Worm (Caenorhabditis elegans): ENCODE results near the gene Y47G7B.2.
"Not testable (repeated sequence)": the region's sequence is repeated elsewhere in the genome, so short reads cannot be mapped to it uniquely, and the experiment has no call there.

Gene Y47G7B.2

DNA sequence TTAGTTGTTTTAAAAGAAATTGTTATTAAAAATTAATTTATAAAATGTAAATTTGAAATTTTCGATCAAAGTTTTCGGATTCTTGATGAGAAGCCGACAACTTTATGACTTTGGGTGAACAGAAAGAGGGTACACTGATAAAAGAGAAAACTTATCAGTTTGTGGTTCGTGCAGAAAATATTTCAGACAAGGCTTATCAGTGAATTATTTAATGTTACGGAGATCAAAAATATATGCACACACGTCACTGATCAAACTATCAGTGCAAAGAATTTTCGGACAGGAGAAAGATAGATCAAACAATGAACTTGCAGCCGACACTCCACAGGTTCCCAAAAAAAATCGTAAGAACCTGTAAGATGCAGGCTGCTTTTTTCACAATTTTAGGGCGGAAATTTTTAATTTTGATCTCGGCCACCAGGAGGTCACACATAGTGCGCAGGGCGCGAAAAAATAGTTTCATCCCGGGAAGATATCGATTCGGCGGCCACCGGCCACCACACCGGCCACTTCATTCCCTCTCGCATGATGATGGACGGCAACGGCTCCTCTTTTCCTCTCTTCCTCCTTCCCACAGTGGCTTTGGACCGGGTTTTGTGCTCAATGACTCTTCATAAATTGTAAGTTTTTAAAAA, 30.2 kb downstream of the Y47G7B.2 start, which contains the start of gene F22E5.17 (continued):
- no peak for TF ChIP-seq fkh-10 (GFP tag; optimal IDR thresholded peaks at IDR 0.05)
- TF ChIP-seq lim-7 (GFP tag; IDR thresholded peaks at IDR 0.05) = no peak
- peak; percentile 7 for TF ChIP-seq nhr-77 (tag; optimal IDR thresholded peaks at IDR 0.05)

DNA sequence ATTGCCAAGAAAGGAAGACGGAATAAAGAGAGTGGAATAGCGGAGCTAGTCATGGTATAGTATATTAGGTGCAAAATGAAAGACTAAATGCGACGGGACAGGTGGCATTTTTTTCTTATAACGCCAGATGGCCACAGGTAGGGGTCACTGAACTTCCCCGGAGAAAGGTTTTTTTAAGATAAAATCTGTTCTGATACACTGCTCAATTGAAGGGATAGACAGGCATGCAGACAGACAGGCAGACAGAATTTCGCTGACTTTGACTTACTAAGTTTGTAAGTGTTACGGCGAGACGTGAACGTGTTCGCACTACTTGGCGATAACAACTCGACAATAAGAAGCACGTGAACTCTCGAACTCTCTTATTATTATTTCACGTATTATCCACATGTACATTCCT, 34.3 kb downstream of the Y47G7B.2 start, which contains the start of the genes F22E5.20 and F22E5.1:
Gene F22E5.20, minus strand, starts transcription at position 101 of the 400 bp plus-strand sequence.
Gene F22E5.1, plus strand, starts transcription at position 242 of the 400 bp plus-strand sequence.
- not testable (repeated sequence) for TF ChIP-seq Y48G9A.11, dmd-9, lin-29 (GFP tag; IDR thresholded peaks at IDR 0.05)

DNA sequence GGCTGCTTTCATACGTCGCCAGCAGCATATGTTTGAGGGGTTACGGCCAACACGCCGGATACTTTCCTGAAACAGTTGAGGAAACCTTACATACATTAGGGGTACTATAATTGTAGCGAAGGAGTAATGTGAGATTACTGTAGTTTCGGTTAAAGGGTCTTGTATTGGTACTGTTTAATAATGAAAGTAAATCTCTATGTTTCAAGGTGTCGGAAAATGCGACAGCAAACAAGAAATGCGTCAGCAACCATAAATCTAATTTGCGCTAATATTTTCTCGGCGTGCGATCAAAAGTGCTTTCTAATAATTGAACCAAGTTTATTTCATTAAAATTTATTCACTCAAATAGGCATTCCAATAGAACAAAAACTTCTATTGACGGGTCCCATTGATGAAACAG, 35.5 kb downstream of the Y47G7B.2 start, which contains the start of gene sri-57:
Gene sri-57, minus strand, starts transcription at position 101 of the 400 bp plus-strand sequence.
- TF ChIP-seq R02D3.7 (tag; optimal IDR thresholded peaks at IDR 0.05); Y105C5A.15 (GFP tag; IDR thresholded peaks at IDR 0.05); F26F4.8 (GFP tag; conservative IDR thresholded peaks at IDR 0.05): not testable (repeated sequence)

DNA sequence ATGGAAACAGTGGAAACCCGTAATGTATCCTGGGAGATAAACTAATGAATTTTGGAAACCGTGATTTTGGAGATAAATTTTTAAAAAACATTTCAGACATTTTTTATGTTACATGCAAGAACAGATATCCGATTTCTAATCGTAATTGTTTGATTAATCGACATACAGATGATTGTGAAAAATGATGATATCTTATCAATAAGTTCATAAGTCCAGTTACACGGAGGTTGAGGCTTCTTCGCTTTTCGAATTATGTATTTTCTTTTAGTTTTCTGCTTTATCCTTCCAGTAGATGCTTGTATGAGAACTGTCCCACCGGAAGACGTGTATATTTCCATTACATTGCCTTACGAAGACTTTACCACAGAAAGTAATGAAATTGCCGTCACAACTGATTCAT, 42.2 kb downstream of the Y47G7B.2 start, which contains the start of gene F22E5.22:
Gene F22E5.22, plus strand, starts transcription at position 301 of the 400 bp plus-strand sequence.
- TF ChIP-seq lin-39 (tag; optimal IDR thresholded peaks at IDR 0.05) (no peak), unc-62 (GFP tag; optimal IDR thresholded peaks at IDR 0.05 in 1 of 2) (no peak), unc-62 (tag; optimal IDR thresholded peaks at IDR 0.05) (no peak), dmd-6 (GFP tag; IDR thresholded peaks at IDR 0.05) (no peak), ceh-20 (GFP tag; IDR thresholded peaks at IDR 0.05) (no peak), zip-2 (tag; optimal IDR thresholded peaks at IDR 0.05) (no peak), aly-2 (tag; optimal IDR thresholded peaks at IDR 0.05) (no peak), Y48G9A.11 (GFP tag; IDR thresholded peaks at IDR 0.05) (no peak), daf-8 (GFP tag; IDR thresholded peaks at IDR 0.05) (no peak), hlh-11 (tag; optimal IDR thresholded peaks at IDR 0.05) (no peak), ceh-32 (tag; optimal IDR thresholded peaks at IDR 0.05; ENCODE audit: poor library complexity) (no peak), saeg-2 (GFP tag; IDR thresholded peaks at IDR 0.05) (no peak), dmd-9 (GFP tag; IDR thresholded peaks at IDR 0.05) (no peak), zfp-3 (GFP tag; conservative IDR thresholded peaks at IDR 0.05) (no peak)

DNA sequence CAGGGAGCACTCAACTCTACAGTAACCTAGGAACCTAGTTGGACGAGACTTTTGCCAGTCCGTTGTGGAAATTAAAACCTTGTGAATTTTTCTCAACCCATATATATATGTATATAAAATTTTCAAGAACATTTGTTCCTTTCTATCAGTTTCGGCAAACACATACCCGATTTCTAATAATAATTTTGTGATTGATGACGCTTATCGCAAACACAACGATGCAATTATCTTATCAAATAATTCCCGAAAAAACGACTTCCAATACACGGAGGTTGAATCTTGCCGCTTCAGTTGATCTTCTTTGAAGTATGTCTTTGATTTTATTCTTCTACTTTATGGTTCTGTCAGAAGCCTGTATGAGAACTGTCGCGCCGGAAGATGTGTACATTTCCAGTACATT, 42.7 kb downstream of the Y47G7B.2 start, which contains the start of gene F22E5.2:
Gene F22E5.2, plus strand, starts transcription at position 301 of the 400 bp plus-strand sequence.
- TF ChIP-seq aha-1 (tag) = peak; percentile 26

DNA sequence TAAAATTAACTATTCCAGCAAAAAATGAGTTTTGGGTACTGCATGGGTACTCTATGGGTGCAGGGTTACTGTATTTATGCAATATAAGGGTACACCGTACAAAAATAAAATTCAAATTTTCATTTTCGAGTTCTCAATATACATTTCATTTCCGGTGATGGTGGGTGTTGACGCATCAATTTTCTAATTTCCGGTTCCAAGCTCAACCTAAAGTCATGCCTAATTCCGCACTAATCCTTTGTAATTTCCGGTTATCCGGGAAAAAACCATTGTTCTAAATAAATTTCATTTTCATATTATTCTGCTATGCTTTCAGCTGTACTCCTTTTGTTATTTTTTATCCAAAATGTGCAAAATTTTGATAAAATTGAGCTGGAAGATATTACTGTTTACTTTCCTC, 48.5 kb downstream of the Y47G7B.2 start, which contains the start of gene gcy-21:
Gene gcy-21, plus strand, starts transcription at position 301 of the 400 bp plus-strand sequence.
- no peak for TF ChIP-seq pqm-1 (tag; optimal IDR thresholded peaks at IDR 0.05)
- TF ChIP-seq zag-1 (tag; optimal IDR thresholded peaks at IDR 0.05) = no peak
- TF ChIP-seq lin-38 (GFP tag; IDR thresholded peaks at IDR 0.05) = no peak
- no peak for TF ChIP-seq rbr-2 (tag; optimal IDR thresholded peaks at IDR 0.05)
- TF ChIP-seq set-16 (GFP tag; IDR thresholded peaks at IDR 0.05) = no peak
- TF ChIP-seq Y48G9A.11 (GFP tag; IDR thresholded peaks at IDR 0.05) = no peak
- no peak for TF ChIP-seq sdz-12 (GFP tag; optimal IDR thresholded peaks at IDR 0.05)
- TF ChIP-seq ZK546.5 (tag; optimal IDR thresholded peaks at IDR 0.05) = no peak
- no peak for TF ChIP-seq zfp-2 (tag; optimal IDR thresholded peaks at IDR 0.05)
- no peak for TF ChIP-seq spr-3 (GFP tag; optimal IDR thresholded peaks at IDR 0.05)
- no peak for TF ChIP-seq F49E8.2 (tag; optimal IDR thresholded peaks at IDR 0.05; ENCODE audit: borderline replicate concordance)
- no peak for TF ChIP-seq F44E2.7 (GFP tag; IDR thresholded peaks at IDR 0.05)
- TF ChIP-seq daf-19 (GFP tag; conservative IDR thresholded peaks at IDR 0.05) = no peak
- TF ChIP-seq unc-62 (GFP tag; optimal IDR thresholded peaks at IDR 0.05 in 1 of 2) = no peak
- no peak for TF ChIP-seq unc-62 (tag; optimal IDR thresholded peaks at IDR 0.05)
